Worm (Caenorhabditis elegans) whole organism, L4/young adult: ENCODE data around the gene Y54E2A.10.

Experiments used
- dao-5 ChIP-seq: sonication (generic microtip); optimal IDR thresholded peaks from 2 replicates; lab custom pipeline; 2016; ENCODE audit warnings: missing genotype, missing genetic modification characterization, moderate library complexity, missing compliant biosample characterization
- him-1 ChIP-seq: sonication (generic microtip); optimal IDR thresholded peaks from 2 replicates; lab custom pipeline; 2016; ENCODE audit warnings: missing genotype, missing genetic modification reagents, missing genetic modification characterization, missing compliant biosample characterization

DNA sequence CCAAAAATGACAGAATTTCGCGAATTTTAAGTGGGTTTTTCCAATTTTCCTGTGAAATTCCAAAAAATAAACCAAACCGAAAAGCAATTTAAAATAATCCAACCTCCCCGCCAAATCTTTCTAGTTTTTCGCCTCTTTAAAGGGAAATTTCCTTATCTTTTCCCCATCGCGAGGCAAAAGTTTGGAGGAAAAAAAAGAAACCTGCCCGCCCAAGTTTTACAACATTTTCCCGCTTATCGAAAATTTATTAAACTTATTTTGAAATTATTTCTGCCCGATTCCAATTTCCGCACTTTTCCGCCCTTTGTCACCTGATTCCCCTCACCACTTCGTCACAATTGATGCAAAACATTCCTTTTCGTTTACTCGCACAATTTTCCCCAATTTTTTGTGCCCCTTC is 21.4 kb downstream of the Y54E2A.10 start, which contains the start of gene osta-3:
- no peak for TF ChIP-seq dao-5 (tag; lab: Kevin White, UChicago)
- no peak for TF ChIP-seq him-1 (tag; lab: Kevin White, UChicago)
